Fruit fly (Drosophila melanogaster) whole organism, embryonic: ENCODE results near the gene Kmn1.

Experiments
- Ada2b ChIP-seq: fragments of 200-800 bp; sonication (Bioruptor generic); IDR thresholded peaks from 2 replicates; pipeline ENCODE4 v1.3.6; 2022; ENCODE audit warnings: missing biosample characterization, missing genetic modification characterization
- CG11696 ChIP-seq: fragments of 200-800 bp; sonication (Bioruptor generic); IDR thresholded peaks from 2 replicates; pipeline ENCODE4 v1.3.6; 2022; ENCODE audit warnings: missing biosample characterization, missing genetic modification characterization
- CG12659 ChIP-seq: fragments of 200-800 bp; sonication (Bioruptor generic); optimal IDR thresholded peaks from 3 replicates; lab custom pipeline; 2017; ENCODE audit warnings: mild to moderate bottlenecking, missing biosample characterization, missing genetic modification reagents, missing genetic modification characterization
- CG15514 ChIP-seq: fragments of 200-800 bp; sonication (Bioruptor generic); optimal IDR thresholded peaks from 3 replicates; lab custom pipeline; 2017; ENCODE audit warnings: missing biosample characterization, missing genetic modification characterization, mild to moderate bottlenecking, moderate library complexity, missing genetic modification reagents
- CG18619 ChIP-seq: fragments of 200-800 bp; sonication (Bioruptor generic); optimal IDR thresholded peaks from 3 replicates; lab custom pipeline; 2017; ENCODE audit warnings: missing biosample characterization, mild to moderate bottlenecking, missing genetic modification characterization
- Dek ChIP-seq: fragments of 200-800 bp; sonication (Bioruptor generic); optimal IDR thresholded peaks from 3 replicates; lab custom pipeline; 2019; ENCODE audit warnings: missing biosample characterization, mild to moderate bottlenecking, missing genetic modification characterization, moderate library complexity
- Hr51 ChIP-seq, 2 experiments: fragments of 200-800 bp; sonication (Bioruptor generic); optimal IDR thresholded peaks; 2 replicates in 1 of 2; 3 replicates in 1 of 2; lab custom pipeline; 2016 to 2018; ENCODE audit warnings: missing biosample characterization in 2 of 2, missing genetic modification characterization in 2 of 2, mild to moderate bottlenecking in 1 of 2, moderate library complexity in 1 of 2
- PHDP ChIP-seq: fragments of 200-800 bp; sonication (Bioruptor generic); optimal IDR thresholded peaks from 3 replicates; lab custom pipeline; 2018; ENCODE audit warnings: missing biosample characterization, mild to moderate bottlenecking, missing genetic modification characterization, moderate library complexity
- caup ChIP-seq: fragments of 200-800 bp; sonication (Bioruptor generic); optimal IDR thresholded peaks from 3 replicates; lab custom pipeline; 2017; ENCODE audit warnings: missing biosample characterization, mild to moderate bottlenecking, missing genetic modification characterization, moderate library complexity; ENCODE audit not compliant: severe bottlenecking
- eyg ChIP-seq: fragments of 200-800 bp; sonication (Bioruptor generic); optimal IDR thresholded peaks from 3 replicates; lab custom pipeline; 2016; ENCODE audit warnings: missing biosample characterization, missing genetic modification characterization
- trem ChIP-seq: fragments of 200-800 bp; optimal IDR thresholded peaks from 3 replicates; lab custom pipeline; 2019; ENCODE audit warnings: missing biosample characterization, mild to moderate bottlenecking, missing genetic modification characterization, moderate library complexity
- zen2 ChIP-seq: fragments of 200-800 bp; sonication (Bioruptor generic); IDR thresholded peaks from 3 replicates; pipeline ENCODE4 v1.3.6; 2022; ENCODE audit warnings: missing biosample characterization, missing genetic modification characterization; ENCODE audit not compliant: partially characterized antibody

dm6 chrX:11600795-11601358 lies 28.6 kb upstream of the Kmn1 start:
- TF ChIP-seq trem (tag; lab: Kevin White, UChicago) (no peak), CG12659 (GFP tag; lab: Kevin White, UChicago) (no peak), Ada2b (no peak), CG15514 (GFP tag; lab: Kevin White, UChicago) (no peak), Hr51 (GFP tag; optimal IDR thresholded peaks at IDR 0.05; lab: Kevin White, UChicago) (no peak), caup (no peak), eyg (GFP tag; lab: Kevin White, UChicago) (no peak), zen2 (GFP tag; lab: Robert Waterston, UW) (no peak), CG18619 (GFP tag; lab: Kevin White, UChicago) (no peak), CG11696 (GFP tag; lab: Robert Waterston, UW) (no peak), Dek (no peak), PHDP (tag; lab: Kevin White, UChicago) (no peak)
